Worm (Caenorhabditis elegans) whole organism, L4/young adult: Measurements from ENCODE around the gene cky-1.

ENCODE experiments used
- dao-5 ChIP-seq: sonication (generic microtip); optimal IDR thresholded peaks from 2 replicates; lab custom pipeline; 2016; ENCODE audit warnings: missing genotype, missing genetic modification characterization, moderate library complexity, missing compliant biosample characterization
- him-1 ChIP-seq: sonication (generic microtip); optimal IDR thresholded peaks from 2 replicates; lab custom pipeline; 2016; ENCODE audit warnings: missing genotype, missing genetic modification reagents, missing genetic modification characterization, missing compliant biosample characterization

- no peak for TF ChIP-seq him-1 (tag; lab: Kevin White, UChicago)
- TF ChIP-seq dao-5: no peak
These were observed 24.5 kb upstream of the cky-1 start, which contains the start of gene R11D1.3 for ce11 chrV:12711999-12712398.
